Worm (Caenorhabditis elegans) whole organism, mixed stage, embryonic: ENCODE results near the gene nlp-43.

Source experiments
- blmp-1 ChIP-seq: fragments of 150-350 bp; optimal IDR thresholded peaks from 2 replicates; lab custom pipeline; 2014; ENCODE audit warnings: missing biosample characterization, missing genetic modification characterization
- ces-1 ChIP-seq: fragments of 150-350 bp; optimal IDR thresholded peaks from 2 replicates; lab custom pipeline; 2014; ENCODE audit warnings: missing biosample characterization, missing genetic modification reagents, missing genetic modification characterization
- mab-5 ChIP-seq: fragments of 150-350 bp; optimal IDR thresholded peaks from 2 replicates; lab custom pipeline; 2014; ENCODE audit warnings: missing biosample characterization, missing genetic modification characterization
- nhr-12 ChIP-seq: fragments of 150-350 bp; optimal IDR thresholded peaks from 2 replicates; lab custom pipeline; 2014; ENCODE audit warnings: missing biosample characterization, missing genetic modification characterization
- pha-4 ChIP-seq: fragments of 150-350 bp; optimal IDR thresholded peaks from 2 replicates; lab custom pipeline; 2018; ENCODE audit warnings: missing biosample characterization, missing genetic modification reagents, missing genetic modification characterization
- sem-2 ChIP-seq: fragments of 200-800 bp; sonication (Bioruptor generic); optimal IDR thresholded peaks from 2 replicates; lab custom pipeline; 2018; ENCODE audit warnings: mild to moderate bottlenecking, missing genetic modification characterization, missing compliant biosample characterization

DNA sequence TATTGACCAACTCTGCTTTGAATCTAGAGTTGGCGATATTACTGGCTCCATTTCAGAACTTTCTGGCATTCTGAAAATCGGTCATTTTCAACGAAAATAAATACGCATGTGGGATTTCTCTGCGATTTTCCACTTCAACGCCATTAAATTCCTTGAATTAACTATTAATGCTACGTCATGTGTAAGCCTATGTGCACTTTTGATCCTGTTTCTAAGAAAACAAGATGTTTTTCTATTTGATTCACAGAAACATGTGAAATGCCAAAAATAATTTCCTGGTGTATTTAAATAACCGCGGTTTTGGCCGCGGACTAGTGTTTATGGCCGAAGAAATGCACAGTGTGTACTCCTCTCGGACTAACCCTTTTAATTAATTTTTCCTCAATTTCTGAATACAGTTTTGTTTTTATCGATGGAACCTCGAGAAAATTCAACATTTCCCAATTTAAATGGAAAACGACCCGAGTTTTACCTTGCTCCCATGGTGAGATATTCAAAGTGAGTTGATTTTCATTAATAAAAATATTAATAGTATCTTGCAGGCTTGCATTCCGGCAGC, 26.5 kb downstream of the nlp-43 start, which contains the start of the genes C45G9.11 and C45G9.2:
- TF ChIP-seq blmp-1 (tag; lab: Kevin White, UChicago): no peak
- TF ChIP-seq sem-2 (GFP tag; lab: Kevin White, UChicago): no peak
- no peak for TF ChIP-seq mab-5 (tag; lab: Kevin White, UChicago)
- TF ChIP-seq pha-4 (tag; lab: Kevin White, UChicago): no peak
- TF ChIP-seq nhr-12 (tag; lab: Kevin White, UChicago): no peak
- TF ChIP-seq ces-1 (GFP tag; lab: Kevin White, UChicago): peak; percentile 82
